Fruit fly (Drosophila melanogaster) whole organism, pupa: Measurements from ENCODE around the gene CG17163.

Experiments used
- CG10348 ChIP-seq: fragments of 200-800 bp; sonication (Bioruptor generic); IDR thresholded peaks from 2 replicates; pipeline ENCODE4 v1.3.6; 2022; ENCODE audit warnings: missing biosample characterization, missing genetic modification characterization
- CG12605 ChIP-seq: fragments of 200-800 bp; sonication (Bioruptor generic); IDR thresholded peaks from 2 replicates; pipeline ENCODE4 v1.3.6; 2022; ENCODE audit warnings: missing biosample characterization, missing genetic modification characterization
- CG15710 ChIP-seq: fragments of 200-800 bp; sonication (Bioruptor generic); optimal IDR thresholded peaks from 2 replicates; lab custom pipeline; 2018; ENCODE audit warnings: missing biosample characterization, mild to moderate bottlenecking, missing genetic modification characterization, moderate library complexity
- CG17806 ChIP-seq: fragments of 200-800 bp; sonication (Bioruptor generic); optimal IDR thresholded peaks from 2 replicates; lab custom pipeline; 2018; ENCODE audit warnings: missing biosample characterization, mild to moderate bottlenecking, missing genetic modification characterization, moderate library complexity
- CG32121 ChIP-seq: fragments of 200-800 bp; sonication (Bioruptor generic); IDR thresholded peaks from 2 replicates; pipeline ENCODE4 v1.3.6; 2022; ENCODE audit warnings: missing biosample characterization, missing genetic modification characterization
- CG34367 ChIP-seq: fragments of 200-800 bp; sonication (Bioruptor generic); optimal IDR thresholded peaks from 2 replicates; lab custom pipeline; 2018; ENCODE audit warnings: missing biosample characterization, mild to moderate bottlenecking, missing genetic modification characterization
- CG4496 ChIP-seq: fragments of 200-800 bp; sonication (Bioruptor generic); IDR thresholded peaks from 3 replicates; pipeline ENCODE4 v1.3.6; 2022; ENCODE audit warnings: missing biosample characterization, missing genetic modification characterization
- CG8159 ChIP-seq: fragments of 200-800 bp; sonication (Bioruptor generic); optimal IDR thresholded peaks from 3 replicates; lab custom pipeline; 2018; ENCODE audit warnings: missing biosample characterization, mild to moderate bottlenecking, missing genetic modification characterization, moderate library complexity
- CG8301 ChIP-seq: fragments of 200-800 bp; sonication (Bioruptor generic); optimal IDR thresholded peaks from 2 replicates; lab custom pipeline; 2018; ENCODE audit warnings: missing biosample characterization, mild to moderate bottlenecking, missing genetic modification characterization
- CG9948 ChIP-seq: fragments of 200-800 bp; sonication (Bioruptor generic); optimal IDR thresholded peaks from 2 replicates; lab custom pipeline; 2018; ENCODE audit warnings: missing biosample characterization, mild to moderate bottlenecking, missing genetic modification characterization, moderate library complexity
- D1 ChIP-seq: fragments of 200-800 bp; sonication (Bioruptor generic); optimal IDR thresholded peaks from 2 replicates; lab custom pipeline; 2018; ENCODE audit warnings: missing biosample characterization, mild to moderate bottlenecking, missing genetic modification characterization, moderate library complexity
- EcR ChIP-seq: fragments of 200-800 bp; sonication (Bioruptor generic); optimal IDR thresholded peaks from 3 replicates; lab custom pipeline; 2019; ENCODE audit warnings: missing biosample characterization, missing genetic modification characterization, mild to moderate bottlenecking, moderate library complexity, missing genetic modification reagents
- Ets98B ChIP-seq: fragments of 200-800 bp; sonication (Bioruptor generic); IDR thresholded peaks from 2 replicates; pipeline ENCODE4 v1.3.6; 2022; ENCODE audit warnings: missing biosample characterization, missing genetic modification characterization
- Pif1A ChIP-seq: fragments of 200-800 bp; sonication (Bioruptor generic); optimal IDR thresholded peaks from 3 replicates; lab custom pipeline; 2016; ENCODE audit warnings: missing biosample characterization, missing genetic modification characterization
- Pif1B ChIP-seq: fragments of 200-800 bp; sonication (Bioruptor generic); optimal IDR thresholded peaks from 3 replicates; lab custom pipeline; 2016; ENCODE audit warnings: missing biosample characterization, missing genetic modification characterization
- fd96Ca ChIP-seq: fragments of 200-800 bp; sonication (Bioruptor generic); IDR thresholded peaks from 3 replicates; pipeline ENCODE4 v1.3.6; 2022; ENCODE audit warnings: missing biosample characterization, missing genetic modification characterization
- gl ChIP-seq: fragments of 200-800 bp; sonication (Bioruptor generic); optimal IDR thresholded peaks from 2 replicates; lab custom pipeline; 2018; ENCODE audit warnings: missing biosample characterization, mild to moderate bottlenecking, missing genetic modification characterization

The CG17163 gene

dm6 chrX:23067521-23068459 lies 14.7 kb downstream of the CG17163 start, which contains the start of gene CG17167:
Gene CG17167, plus strand, starts transcription at chrX:23068301.
- TF ChIP-seq CG32121 (no peak), Pif1A (GFP tag; lab: Kevin White, UChicago) (no peak), CG8301 (tag; lab: Kevin White, UChicago) (no peak), gl (tag; lab: Kevin White, UChicago) (no peak), CG12605 (no peak), CG4496 (no peak), fd96Ca (GFP tag; lab: Robert Waterston, UW) (no peak), EcR (GFP tag; lab: Kevin White, UChicago) (no peak), CG8159 (no peak), Pif1B (no peak), CG17806 (tag; lab: Kevin White, UChicago) (no peak)

DNA sequence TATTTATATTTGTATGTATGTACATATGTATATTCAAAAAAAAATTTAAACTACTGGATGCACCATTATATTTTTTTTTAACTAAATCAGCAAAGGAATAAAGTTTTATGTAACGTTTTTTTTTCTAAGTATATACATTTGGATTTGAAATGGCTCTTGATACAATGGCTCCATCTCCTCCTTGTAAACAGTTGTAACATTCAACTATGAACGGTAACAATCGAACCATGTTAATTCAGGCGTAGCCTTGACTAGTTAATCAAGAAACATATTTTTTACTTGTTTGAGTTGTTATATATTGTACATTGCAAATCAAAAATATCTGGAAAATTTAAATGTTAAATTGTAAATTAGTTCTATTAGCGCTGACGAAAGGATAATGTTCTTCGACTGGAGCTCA lies 46.7 kb downstream of the CG17163 start, which contains the start of gene CG12061:
Gene CG12061, plus strand, starts transcription at position 301 of the 400 bp plus-strand sequence.
- no peak for TF ChIP-seq CG4496
- TF ChIP-seq CG15710 (tag; lab: Kevin White, UChicago) = no peak
- TF ChIP-seq Ets98B = no peak
- no peak for TF ChIP-seq gl (tag; lab: Kevin White, UChicago)
- TF ChIP-seq CG32121 = no peak
- no peak for TF ChIP-seq EcR (GFP tag; lab: Kevin White, UChicago)
- no peak for TF ChIP-seq CG9948 (tag; lab: Kevin White, UChicago)
- no peak for TF ChIP-seq CG12605
- no peak for TF ChIP-seq CG10348
- TF ChIP-seq CG8301 (tag; lab: Kevin White, UChicago) = no peak
- TF ChIP-seq CG34367 (tag; lab: Kevin White, UChicago) = no peak
- TF ChIP-seq CG8159 = no peak
- no peak for TF ChIP-seq D1 (tag; lab: Kevin White, UChicago)
- no peak for TF ChIP-seq Pif1B
